Worm (Caenorhabditis elegans): ENCODE measurements around the gene Y73B6BL.29.

Gene Y73B6BL.29

DNA sequence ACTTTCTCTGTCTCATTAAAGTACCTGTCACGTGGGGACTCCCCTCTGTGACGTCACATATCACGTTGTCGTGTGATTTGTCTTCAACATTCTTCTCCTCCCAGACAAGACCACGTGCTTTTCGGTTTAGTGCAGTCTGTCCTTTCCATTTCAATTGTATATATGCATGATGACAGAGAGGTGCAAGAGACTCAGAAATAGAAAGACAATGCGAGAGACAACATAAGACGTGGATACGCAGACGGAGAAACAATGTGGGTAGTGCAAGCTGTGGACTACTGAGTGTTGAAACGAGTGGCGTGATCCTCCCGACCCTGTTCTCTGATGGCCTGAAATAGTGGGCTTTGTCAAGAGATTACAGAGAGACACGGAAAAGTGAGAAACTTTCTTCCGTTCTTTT, 15.0 kb downstream of the Y73B6BL.29 start (continued):
- TF ChIP-seq egl-44 (GFP tag; IDR thresholded peaks at IDR 0.05) (peak; percentile 90), T07F8.4 (tag; optimal IDR thresholded peaks at IDR 0.05) (peak; percentile 21), nhr-90 (tag; optimal IDR thresholded peaks at IDR 0.05) (peak; percentile 78), B0035.1 (tag; optimal IDR thresholded peaks at IDR 0.05) (peak; percentile 45), fkh-3 (tag; optimal IDR thresholded peaks at IDR 0.05) (no peak), ztf-28 (GFP tag; IDR thresholded peaks at IDR 0.05) (no peak), C17E4.6 (GFP tag; IDR thresholded peaks at IDR 0.05) (no peak), lin-35 (GFP tag; optimal IDR thresholded peaks at IDR 0.05) (peak in 1 of 3 experiments; percentile 82), B0019.2 (GFP tag; conservative IDR thresholded peaks at IDR 0.05) (no peak), tlf-1 (GFP tag; optimal IDR thresholded peaks at IDR 0.05) (peak; percentile 91), lir-1 (GFP tag; conservative IDR thresholded peaks at IDR 0.05) (peak; percentile 86), rcor-1 (GFP tag; IDR thresholded peaks at IDR 0.05) (peak; percentile 55; the same call in 1 of the 2 replicates), D2030.7 (GFP tag; IDR thresholded peaks at IDR 0.05) (no peak), lin-40 (tag; optimal IDR thresholded peaks at IDR 0.05) (peak; percentile 96), ets-4 (GFP tag; optimal IDR thresholded peaks at IDR 0.05) (peak; percentile 95), mcd-1 (GFP tag; IDR thresholded peaks at IDR 0.05) (peak; percentile 83), C06A6.2 (GFP tag; conservative IDR thresholded peaks at IDR 0.05) (peak; percentile 92), Y56A3A.18 (GFP tag; IDR thresholded peaks at IDR 0.05) (0 out of 2 replicates have a peak, but pooled peaks have one; percentile 40), lsl-1 (GFP tag; optimal IDR thresholded peaks at IDR 0.05) (no peak), nhr-27 (tag; optimal IDR thresholded peaks at IDR 0.05) (no peak), attf-6 (GFP tag; IDR thresholded peaks at IDR 0.05) (peak; percentile 41; the same call in 1 of the 2 replicates), tbx-9 (tag; optimal IDR thresholded peaks at IDR 0.05; ENCODE audit: borderline replicate concordance) (no peak), B0261.1 (tag; optimal IDR thresholded peaks at IDR 0.05) (peak; percentile 2), ztf-18 (tag; optimal IDR thresholded peaks at IDR 0.05) (peak; percentile 55), athp-1 (tag; optimal IDR thresholded peaks at IDR 0.05) (peak; percentile 70), bed-1 (GFP tag; IDR thresholded peaks at IDR 0.05) (no peak), ceh-100 (GFP tag; IDR thresholded peaks at IDR 0.05) (peak; percentile 45), madf-10 (tag; optimal IDR thresholded peaks at IDR 0.05) (peak; percentile 83), nfya-1 (tag; optimal IDR thresholded peaks at IDR 0.05; ENCODE audit: borderline replicate concordance, insufficient read depth) (no peak), snpc-1.1 (tag; optimal IDR thresholded peaks at IDR 0.05; ENCODE audit: insufficient read depth) (no peak), cebp-2 (GFP tag; IDR thresholded peaks at IDR 0.05) (peak; percentile 32; the same call in 1 of the 2 replicates), madf-6 (GFP tag; IDR thresholded peaks at IDR 0.05) (peak; percentile 48; the same call in 1 of the 2 replicates), zfh-2 (GFP tag; conservative IDR thresholded peaks at IDR 0.05) (peak; percentile 87), nhr-120 (GFP tag; IDR thresholded peaks at IDR 0.05) (no peak), F10E7.11 (tag; optimal IDR thresholded peaks at IDR 0.05) (peak; percentile 70), dox-1 (GFP tag; IDR thresholded peaks at IDR 0.05) (peak; percentile 85), ztf-25 (GFP tag; IDR thresholded peaks at IDR 0.05) (no peak), tbp1 (GFP tag; optimal IDR thresholded peaks at IDR 0.05) (peak; percentile 69), hlh-26 (GFP tag; conservative IDR thresholded peaks at IDR 0.05) (no peak), ztf-22 (GFP tag; optimal IDR thresholded peaks at IDR 0.05) (peak; percentile 89), Y95B8A.8 (GFP tag; IDR thresholded peaks at IDR 0.05) (peak; percentile 77; the same call in 1 of the 2 replicates), dpl-1 (GFP tag; optimal IDR thresholded peaks at IDR 0.05) (peak; percentile 16)
